Fruit fly (Drosophila melanogaster) whole organism, embryonic: Measurements from ENCODE around the gene CG46523.
A peak's percentile ranks its signal among the peaks of the same experiment; 100 is the strongest.

Experiments
- ATbp ChIP-seq: fragments of 200-800 bp; sonication (Bioruptor generic); optimal IDR thresholded peaks from 2 replicates; lab custom pipeline; 2017; ENCODE audit warnings: missing biosample characterization, mild to moderate bottlenecking, missing genetic modification characterization, missing genetic modification reagents
- Atf-2 ChIP-seq: fragments of 200-800 bp; sonication (Bioruptor generic); optimal IDR thresholded peaks from 2 replicates; lab custom pipeline; 2016; ENCODE audit warnings: missing biosample characterization, missing genetic modification characterization
- Blimp-1 ChIP-seq: fragments of 200-800 bp; sonication (Bioruptor generic); optimal IDR thresholded peaks from 3 replicates; lab custom pipeline; 2018; ENCODE audit warnings: missing biosample characterization, missing genetic modification characterization, mild to moderate bottlenecking, moderate library complexity, missing genetic modification reagents
- CG10267 ChIP-seq: fragments of 200-800 bp; sonication (Bioruptor generic); optimal IDR thresholded peaks from 2 replicates; lab custom pipeline; 2018; ENCODE audit warnings: missing biosample characterization, mild to moderate bottlenecking, missing genetic modification characterization, moderate library complexity
- CG11085 ChIP-seq: fragments of 200-800 bp; sonication (Bioruptor generic); IDR thresholded peaks from 2 replicates; pipeline ENCODE4 v1.3.6; 2022; ENCODE audit warnings: missing biosample characterization, missing genetic modification characterization
- CG11093 ChIP-seq: fragments of 200-800 bp; sonication (Bioruptor generic); IDR thresholded peaks from 3 replicates; pipeline ENCODE4 v1.3.6; 2022; ENCODE audit warnings: missing biosample characterization, missing genetic modification characterization
- CG11398 ChIP-seq: fragments of 200-800 bp; sonication (Bioruptor generic); optimal IDR thresholded peaks from 2 replicates; lab custom pipeline; 2016; ENCODE audit warnings: missing biosample characterization, missing genetic modification characterization
- CG11456 ChIP-seq: fragments of 200-800 bp; sonication (Bioruptor generic); IDR thresholded peaks from 3 replicates; pipeline ENCODE4 v1.3.6; 2022; ENCODE audit warnings: missing biosample characterization, missing genetic modification characterization
- CG11504 ChIP-seq: fragments of 200-800 bp; sonication (Bioruptor generic); optimal IDR thresholded peaks from 3 replicates; lab custom pipeline; 2019; ENCODE audit warnings: missing biosample characterization, mild to moderate bottlenecking, missing genetic modification characterization, moderate library complexity
- CG12219 ChIP-seq: fragments of 200-800 bp; sonication (Bioruptor generic); optimal IDR thresholded peaks from 3 replicates; lab custom pipeline; 2018; ENCODE audit warnings: missing biosample characterization, mild to moderate bottlenecking, missing genetic modification characterization
- CG12299 ChIP-seq: fragments of 200-800 bp; sonication (Bioruptor generic); optimal IDR thresholded peaks from 2 replicates; lab custom pipeline; 2018; ENCODE audit warnings: missing biosample characterization, mild to moderate bottlenecking, missing genetic modification characterization
- CG12769 ChIP-seq: fragments of 200-800 bp; sonication (Bioruptor generic); optimal IDR thresholded peaks from 2 replicates; lab custom pipeline; 2019; ENCODE audit warnings: missing biosample characterization, mild to moderate bottlenecking, missing genetic modification characterization, moderate library complexity
- CG13287 ChIP-seq: fragments of 200-800 bp; sonication (Bioruptor generic); IDR thresholded peaks from 2 replicates; pipeline ENCODE4 v1.3.6; 2022; ENCODE audit warnings: missing biosample characterization, missing genetic modification characterization; ENCODE audit not compliant: partially characterized antibody
- CG1647 ChIP-seq: fragments of 200-800 bp; sonication (Bioruptor generic); optimal IDR thresholded peaks from 3 replicates; lab custom pipeline; 2016; ENCODE audit warnings: missing biosample characterization, missing genetic modification characterization
- CG17186 ChIP-seq: fragments of 200-800 bp; sonication (Bioruptor generic); optimal IDR thresholded peaks from 3 replicates; lab custom pipeline; 2017; ENCODE audit warnings: missing biosample characterization, missing genetic modification reagents, missing genetic modification characterization
- CG17612 ChIP-seq: fragments of 200-800 bp; sonication (Bioruptor generic); IDR thresholded peaks from 2 replicates; pipeline ENCODE4 v1.3.6; 2022; ENCODE audit warnings: missing biosample characterization, missing genetic modification characterization
- CG2875 ChIP-seq: fragments of 200-800 bp; sonication (Bioruptor generic); optimal IDR thresholded peaks from 2 replicates; lab custom pipeline; 2017; ENCODE audit warnings: missing biosample characterization, mild to moderate bottlenecking, missing genetic modification characterization, missing genetic modification reagents
- CG6765 ChIP-seq: fragments of 200-800 bp; sonication (Bioruptor generic); optimal IDR thresholded peaks from 3 replicates; lab custom pipeline; 2017; ENCODE audit warnings: missing biosample characterization, mild to moderate bottlenecking, missing genetic modification characterization
- CG6791 ChIP-seq: fragments of 200-800 bp; sonication (Bioruptor generic); IDR thresholded peaks from 3 replicates; pipeline ENCODE4 v1.3.6; 2022; ENCODE audit warnings: missing biosample characterization, missing genetic modification characterization; ENCODE audit not compliant: partially characterized antibody
- CG9817 ChIP-seq: fragments of 200-800 bp; sonication (Bioruptor generic); optimal IDR thresholded peaks from 2 replicates; lab custom pipeline; 2018; ENCODE audit warnings: missing biosample characterization, mild to moderate bottlenecking, missing genetic modification characterization, moderate library complexity
- CG9876 ChIP-seq: fragments of 200-800 bp; sonication (Bioruptor generic); optimal IDR thresholded peaks from 2 replicates; lab custom pipeline; 2016; ENCODE audit warnings: missing biosample characterization, missing genetic modification characterization
- Ets65A ChIP-seq: fragments of 200-800 bp; sonication (Bioruptor generic); peaks from one replicate; lab custom pipeline; 2016; ENCODE audit warnings: missing biosample characterization, missing genetic modification characterization
- H2.0 ChIP-seq: fragments of 200-800 bp; sonication (Bioruptor generic); IDR thresholded peaks from 2 replicates; pipeline ENCODE4 v1.3.6; 2022; ENCODE audit warnings: missing biosample characterization, missing genetic modification characterization
- Hand ChIP-seq: fragments of 200-800 bp; sonication (Bioruptor generic); optimal IDR thresholded peaks from 2 replicates; lab custom pipeline; 2017; ENCODE audit warnings: mild to moderate bottlenecking, missing biosample characterization, missing genetic modification reagents, missing genetic modification characterization
- Myb ChIP-seq: fragments of 200-800 bp; sonication (Bioruptor generic); optimal IDR thresholded peaks from 2 replicates; lab custom pipeline; 2016; ENCODE audit warnings: missing biosample characterization, missing genetic modification characterization
- NC2β ChIP-seq: fragments of 200-800 bp; sonication (Bioruptor generic); optimal IDR thresholded peaks from 2 replicates; lab custom pipeline; 2016; ENCODE audit warnings: missing biosample characterization, missing genetic modification characterization
- NFAT ChIP-seq: fragments of 200-800 bp; sonication (Bioruptor generic); IDR thresholded peaks from 2 replicates; pipeline ENCODE4 v1.3.6; 2022; ENCODE audit warnings: missing biosample characterization, missing genetic modification characterization
- Nf-YB ChIP-seq: fragments of 200-800 bp; sonication (Bioruptor generic); optimal IDR thresholded peaks from 3 replicates; lab custom pipeline; 2019; ENCODE audit warnings: missing biosample characterization, mild to moderate bottlenecking, missing genetic modification characterization, moderate library complexity
- PHDP ChIP-seq: fragments of 200-800 bp; sonication (Bioruptor generic); optimal IDR thresholded peaks from 3 replicates; lab custom pipeline; 2018; ENCODE audit warnings: missing biosample characterization, mild to moderate bottlenecking, missing genetic modification characterization, moderate library complexity
- Sox102F ChIP-seq: fragments of 200-800 bp; sonication (Bioruptor generic); optimal IDR thresholded peaks from 2 replicates; lab custom pipeline; 2018; ENCODE audit warnings: missing biosample characterization, mild to moderate bottlenecking, missing genetic modification characterization, moderate library complexity
- Vsx1 ChIP-seq: fragments of 200-800 bp; sonication (Bioruptor generic); optimal IDR thresholded peaks from 2 replicates; lab custom pipeline; 2017; ENCODE audit warnings: missing biosample characterization, mild to moderate bottlenecking, missing genetic modification characterization, missing genetic modification reagents
- abd-A ChIP-seq: fragments of 200-800 bp; sonication (Bioruptor generic); optimal IDR thresholded peaks from 3 replicates; lab custom pipeline; 2019; ENCODE audit warnings: missing biosample characterization, mild to moderate bottlenecking, missing genetic modification characterization, moderate library complexity
- ac ChIP-seq: fragments of 200-800 bp; sonication (Bioruptor generic); optimal IDR thresholded peaks from 3 replicates; lab custom pipeline; 2017; ENCODE audit warnings: missing biosample characterization, mild to moderate bottlenecking, missing genetic modification characterization
- al ChIP-seq: fragments of 200-800 bp; sonication (Bioruptor generic); IDR thresholded peaks from 2 replicates; pipeline ENCODE4 v1.3.6; 2022; ENCODE audit warnings: missing biosample characterization, missing genetic modification characterization
- aop ChIP-seq: fragments of 200-800 bp; sonication (Bioruptor generic); IDR thresholded peaks from 2 replicates; pipeline ENCODE4 v1.3.6; 2022; ENCODE audit warnings: missing biosample characterization, missing genetic modification characterization
- az2 ChIP-seq: fragments of 200-800 bp; sonication (Bioruptor generic); optimal IDR thresholded peaks from 3 replicates; lab custom pipeline; 2016; ENCODE audit warnings: missing biosample characterization, missing genetic modification characterization
- dm ChIP-seq: fragments of 200-800 bp; sonication (Bioruptor generic); optimal IDR thresholded peaks from 3 replicates; lab custom pipeline; 2016; ENCODE audit warnings: missing biosample characterization, missing genetic modification characterization
- en ChIP-seq: fragments of 200-800 bp; sonication (Bioruptor generic); optimal IDR thresholded peaks from 2 replicates; lab custom pipeline; 2016; ENCODE audit warnings: missing biosample characterization, missing genetic modification characterization
- grau ChIP-seq: fragments of 200-800 bp; optimal IDR thresholded peaks from 3 replicates; lab custom pipeline; 2019; ENCODE audit warnings: missing biosample characterization, mild to moderate bottlenecking, missing genetic modification characterization, moderate library complexity
- gro ChIP-seq: fragments of 200-800 bp; sonication (Bioruptor generic); optimal IDR thresholded peaks from 2 replicates; lab custom pipeline; 2016; ENCODE audit warnings: missing biosample characterization, missing genetic modification characterization
- ken ChIP-seq: fragments of 200-800 bp; sonication (Bioruptor generic); IDR thresholded peaks from 3 replicates; pipeline ENCODE4 v1.3.6; 2022; ENCODE audit warnings: missing biosample characterization, missing genetic modification characterization
- knrl ChIP-seq: fragments of 200-800 bp; sonication (Bioruptor generic); IDR thresholded peaks from 3 replicates; pipeline ENCODE4 v1.3.6; 2022; ENCODE audit warnings: missing biosample characterization, missing genetic modification characterization; ENCODE audit not compliant: partially characterized antibody
- lmd ChIP-seq: fragments of 200-800 bp; sonication (Bioruptor generic); IDR thresholded peaks from 2 replicates; pipeline ENCODE4 v1.3.6; 2022; ENCODE audit warnings: missing biosample characterization, missing genetic modification characterization
- maf-S ChIP-seq: fragments of 200-800 bp; sonication (Bioruptor generic); optimal IDR thresholded peaks from 2 replicates; lab custom pipeline; 2016; ENCODE audit warnings: missing biosample characterization, missing genetic modification characterization
- pan ChIP-seq, 4 experiments: fragments of >200 bp in 3 of 4; fragments of 200-800 bp in 1 of 4; sonication (Bioruptor generic) in 1 of 4; optimal IDR thresholded peaks in 3 of 4; IDR thresholded peaks in 1 of 4; 2 replicates each; pipeline versions ENCODE4 v1.3.6 to Lab custom; 2017 to 2022; ENCODE audit warnings: missing biosample characterization in 2 of 4, missing genetic modification characterization in 2 of 4, mixed read lengths in 1 of 4
- psq ChIP-seq: fragments of 200-800 bp; sonication (Bioruptor generic); optimal IDR thresholded peaks from 2 replicates; lab custom pipeline; 2017; ENCODE audit warnings: missing biosample characterization, missing genetic modification characterization
- pum ChIP-seq: fragments of 200-800 bp; sonication (Bioruptor generic); optimal IDR thresholded peaks from 2 replicates; lab custom pipeline; 2016; ENCODE audit warnings: missing biosample characterization, missing genetic modification characterization
- run ChIP-seq: fragments of 200-800 bp; sonication (Bioruptor generic); optimal IDR thresholded peaks from 3 replicates; lab custom pipeline; 2018; ENCODE audit warnings: missing biosample characterization, mild to moderate bottlenecking, missing genetic modification characterization
- sim ChIP-seq: fragments of 200-800 bp; sonication (Bioruptor generic); IDR thresholded peaks from 2 replicates; pipeline ENCODE4 v1.3.6; 2022; ENCODE audit warnings: missing biosample characterization, missing genetic modification characterization
- unc-4 ChIP-seq: fragments of 200-800 bp; sonication (Bioruptor generic); IDR thresholded peaks from 2 replicates; pipeline ENCODE4 v1.3.6; 2022; ENCODE audit warnings: missing biosample characterization, missing genetic modification characterization; ENCODE audit not compliant: partially characterized antibody

Gene CG46523

dm6 chr3L:1947463-1948126, 8.7 kb upstream of the CG46523 start, which contains the start of the genes mu2 and Cnb (continued):
- TF ChIP-seq gro: no peak
- no peak for TF ChIP-seq pan (optimal IDR thresholded peaks at IDR 0.05; lab: Kevin White, UChicago)
- TF ChIP-seq pan (GFP tag; optimal IDR thresholded peaks at IDR 0.05 in 1 of 2, IDR thresholded peaks at IDR 0.05 in 1 of 2): no peak
- no peak for TF ChIP-seq ken (GFP tag; lab: Robert Waterston, UW)
- TF ChIP-seq CG17186 (GFP tag; lab: Kevin White, UChicago): peak; percentile 34
- TF ChIP-seq CG11456 (GFP tag; lab: Robert Waterston, UW): no peak
- TF ChIP-seq NFAT (GFP tag; lab: Robert Waterston, UW): 0 out of 2 replicates have a peak, but pooled peaks have one; percentile 44
- TF ChIP-seq Hand (GFP tag; lab: Kevin White, UChicago): no peak
- no peak for TF ChIP-seq psq (GFP tag; lab: Kevin White, UChicago)
- TF ChIP-seq CG13287 (GFP tag; lab: Robert Waterston, UW): peak; percentile 89
- no peak for TF ChIP-seq CG11093 (GFP tag; lab: Robert Waterston, UW)
- TF ChIP-seq grau (tag; lab: Kevin White, UChicago): no peak
- no peak for TF ChIP-seq al (GFP tag; lab: Robert Waterston, UW)
- TF ChIP-seq CG6765 (GFP tag; lab: Kevin White, UChicago): no peak
- TF ChIP-seq CG9876 (GFP tag; lab: Kevin White, UChicago): no peak
- no peak for TF ChIP-seq aop (GFP tag; lab: Robert Waterston, UW)
- no peak for TF ChIP-seq NC2β (GFP tag; lab: Kevin White, UChicago)
- TF ChIP-seq pum (GFP tag; lab: Kevin White, UChicago): peak; percentile 16
- no peak for TF ChIP-seq abd-A (tag; lab: Kevin White, UChicago)
- TF ChIP-seq Myb (GFP tag; lab: Kevin White, UChicago): no peak
- no peak for TF ChIP-seq Sox102F (GFP tag; lab: Kevin White, UChicago)
- no peak for TF ChIP-seq sim (GFP tag; lab: Robert Waterston, UW)
- no peak for TF ChIP-seq run
- no peak for TF ChIP-seq H2.0 (GFP tag; lab: Robert Waterston, UW)
- TF ChIP-seq Ets65A (GFP tag; lab: Kevin White, UChicago): peak; percentile 59
- TF ChIP-seq CG11504 (tag; lab: Kevin White, UChicago): no peak
- TF ChIP-seq CG11085: no peak
- no peak for TF ChIP-seq CG12299 (tag; lab: Kevin White, UChicago)
- TF ChIP-seq CG2875 (GFP tag; lab: Kevin White, UChicago): no peak
- peak; percentile 79 for TF ChIP-seq knrl
- peak; percentile 91 for TF ChIP-seq Blimp-1 (GFP tag; lab: Kevin White, UChicago)
- peak; percentile 79 for TF ChIP-seq unc-4 (GFP tag; lab: Robert Waterston, UW)
- TF ChIP-seq ATbp (GFP tag; lab: Kevin White, UChicago): no peak
- TF ChIP-seq CG11398 (GFP tag; lab: Kevin White, UChicago): no peak
- peak; percentile 47 for TF ChIP-seq dm (GFP tag; lab: Kevin White, UChicago)
- no peak for TF ChIP-seq CG12769
- no peak for TF ChIP-seq ac
- no peak for TF ChIP-seq az2 (GFP tag; lab: Kevin White, UChicago)
- TF ChIP-seq Atf-2: no peak
- no peak for TF ChIP-seq maf-S (GFP tag; lab: Kevin White, UChicago)
- TF ChIP-seq CG6791: peak; percentile 60
- peak; percentile 2 for TF ChIP-seq CG9817
- TF ChIP-seq Nf-YB (GFP tag; lab: Kevin White, UChicago): no peak
- no peak for TF ChIP-seq lmd (GFP tag; lab: Robert Waterston, UW)
- no peak for TF ChIP-seq CG1647
- TF ChIP-seq PHDP (tag; lab: Kevin White, UChicago): no peak
- TF ChIP-seq CG17612 (GFP tag; lab: Robert Waterston, UW): no peak
- no peak for TF ChIP-seq Vsx1
- no peak for TF ChIP-seq CG12219 (GFP tag; lab: Kevin White, UChicago)
- TF ChIP-seq en: no peak
- TF ChIP-seq CG10267 (tag; lab: Kevin White, UChicago): no peak
